Worm (Caenorhabditis elegans) whole organism, young adult: ENCODE results near the gene E04F6.4.

Source experiments
- B0336.3 ChIP-seq: fragments of 200-800 bp; sonication (Bioruptor generic); IDR thresholded peaks from 2 replicates; pipeline ENCODE4 v1.3.6; 2022; ENCODE audit warnings: missing genetic modification characterization, missing compliant biosample characterization
- C06A6.2 ChIP-seq: fragments of 200-800 bp; sonication (Bioruptor generic); conservative IDR thresholded peaks from 2 replicates; pipeline ENCODE4 v1.3.6; 2022; ENCODE audit warnings: missing genetic modification characterization, missing compliant biosample characterization
- F10E7.11 ChIP-seq: sonication (generic microtip); optimal IDR thresholded peaks from 2 replicates; lab custom pipeline; 2017; ENCODE audit warnings: mild to moderate bottlenecking, missing genetic modification characterization, moderate library complexity, missing compliant biosample characterization
- F33H1.4 ChIP-seq: fragments of 200-800 bp; sonication (Bioruptor generic); IDR thresholded peaks from 2 replicates; pipeline ENCODE4 v1.3.6; 2022; ENCODE audit warnings: missing genetic modification reagents, missing genetic modification characterization, missing compliant biosample characterization
- F52B5.7 ChIP-seq: sonication (generic microtip); optimal IDR thresholded peaks from 2 replicates; lab custom pipeline; 2016; ENCODE audit warnings: mild to moderate bottlenecking, missing genetic modification characterization, missing compliant biosample characterization
- F55B11.4 ChIP-seq: sonication (generic microtip); optimal IDR thresholded peaks from 2 replicates; lab custom pipeline; 2016; ENCODE audit warnings: missing compliant biosample characterization, missing genetic modification characterization, borderline replicate concordance; ENCODE audit not compliant: insufficient read depth
- F57C9.4 ChIP-seq: sonication (generic microtip); optimal IDR thresholded peaks from 2 replicates; lab custom pipeline; 2017; ENCODE audit warnings: mild to moderate bottlenecking, missing genetic modification characterization, missing compliant biosample characterization
- K11D2.4 ChIP-seq: fragments of 200-800 bp; sonication (Bioruptor generic); IDR thresholded peaks from 2 replicates; pipeline ENCODE4 v1.3.6; 2022; ENCODE audit warnings: missing genetic modification reagents, missing genetic modification characterization, missing compliant biosample characterization
- T07F8.4 ChIP-seq: sonication (generic microtip); optimal IDR thresholded peaks from 2 replicates; lab custom pipeline; 2016; ENCODE audit warnings: mild to moderate bottlenecking, missing genetic modification characterization, moderate library complexity, missing compliant biosample characterization
- T26A5.8 ChIP-seq: sonication (generic microtip); optimal IDR thresholded peaks from 2 replicates; lab custom pipeline; 2016; ENCODE audit warnings: missing genetic modification characterization, missing compliant biosample characterization
- Y53G8AR.9 ChIP-seq: fragments of 200-800 bp; sonication (Bioruptor generic); conservative IDR thresholded peaks from 2 replicates; pipeline ENCODE4 v1.3.6; 2022; ENCODE audit warnings: missing genetic modification reagents, missing genetic modification characterization, missing compliant biosample characterization
- Y67H2A.10 ChIP-seq: fragments of 200-800 bp; sonication (Bioruptor generic); conservative IDR thresholded peaks from 2 replicates; pipeline ENCODE4 v1.3.6; 2022; ENCODE audit warnings: missing genetic modification reagents, missing genetic modification characterization, missing compliant biosample characterization
- akir-1 ChIP-seq: fragments of 200-800 bp; sonication (Bioruptor generic); optimal IDR thresholded peaks from 2 replicates; lab custom pipeline; 2018; ENCODE audit warnings: mild to moderate bottlenecking, missing genetic modification characterization, moderate library complexity, missing compliant biosample characterization
- aptf-2 ChIP-seq: fragments of 200-800 bp; sonication (Bioruptor generic); conservative IDR thresholded peaks from 2 replicates; pipeline ENCODE4 v1.3.6; 2022; ENCODE audit warnings: missing genetic modification reagents, missing genetic modification characterization, missing compliant biosample characterization
- aptf-3 ChIP-seq: fragments of 200-800 bp; sonication (Bioruptor generic); IDR thresholded peaks from 2 replicates; pipeline ENCODE4 v1.3.6; 2022; ENCODE audit warnings: missing genetic modification characterization, missing compliant biosample characterization
- athp-1 ChIP-seq: sonication (generic microtip); optimal IDR thresholded peaks from 2 replicates; lab custom pipeline; 2017; ENCODE audit warnings: mild to moderate bottlenecking, missing genetic modification characterization, missing compliant biosample characterization
- attf-6 ChIP-seq: fragments of 200-800 bp; sonication (Bioruptor generic); IDR thresholded peaks from 2 replicates; pipeline ENCODE4 v1.3.6; 2022; ENCODE audit warnings: missing genetic modification reagents, missing genetic modification characterization, missing compliant biosample characterization
- bed-2 ChIP-seq: fragments of 200-800 bp; sonication (Bioruptor generic); IDR thresholded peaks from 2 replicates; pipeline ENCODE4 v1.3.6; 2022; ENCODE audit warnings: missing genetic modification reagents, missing genetic modification characterization, missing compliant biosample characterization
- cebp-2 ChIP-seq: fragments of 200-800 bp; sonication (Bioruptor generic); IDR thresholded peaks from 2 replicates; pipeline ENCODE4 v1.3.6; 2022; ENCODE audit warnings: missing genetic modification characterization, missing compliant biosample characterization
- ceh-27 ChIP-seq: fragments of 200-800 bp; sonication (Bioruptor generic); optimal IDR thresholded peaks from 2 replicates; lab custom pipeline; 2018; ENCODE audit warnings: mild to moderate bottlenecking, missing genetic modification characterization, moderate library complexity, missing compliant biosample characterization
- ceh-58 ChIP-seq: fragments of 200-800 bp; sonication (Bioruptor generic); IDR thresholded peaks from 2 replicates; pipeline ENCODE4 v1.3.6; 2022; ENCODE audit warnings: missing genetic modification characterization, missing compliant biosample characterization
- chd-7 ChIP-seq: sonication (generic microtip); optimal IDR thresholded peaks from 2 replicates; lab custom pipeline; 2016; ENCODE audit warnings: mild to moderate bottlenecking, missing genetic modification characterization, moderate library complexity, missing compliant biosample characterization
- die-1 ChIP-seq: sonication (generic microtip); optimal IDR thresholded peaks from 2 replicates; lab custom pipeline; 2016; ENCODE audit warnings: missing genotype, mild to moderate bottlenecking, missing genetic modification characterization, missing compliant biosample characterization
- dpff-1 ChIP-seq: sonication (generic microtip); optimal IDR thresholded peaks from 2 replicates; lab custom pipeline; 2017; ENCODE audit warnings: mild to moderate bottlenecking, missing genetic modification characterization, missing compliant biosample characterization
- efl-1 ChIP-seq: fragments of 150-350 bp; optimal IDR thresholded peaks from 2 replicates; lab custom pipeline; 2014; ENCODE audit warnings: missing biosample characterization, missing genetic modification reagents, missing genetic modification characterization
- egl-44 ChIP-seq: fragments of 200-800 bp; sonication (Bioruptor generic); IDR thresholded peaks from 2 replicates; pipeline ENCODE4 v1.3.6; 2022; ENCODE audit warnings: missing genetic modification reagents, missing genetic modification characterization, missing compliant biosample characterization
- egrh-3 ChIP-seq: fragments of 200-800 bp; sonication (Bioruptor generic); IDR thresholded peaks from 2 replicates; pipeline ENCODE4 v1.3.6; 2022; ENCODE audit warnings: missing genetic modification reagents, missing genetic modification characterization, missing compliant biosample characterization
- him-1 ChIP-seq: sonication (generic microtip); optimal IDR thresholded peaks from 2 replicates; lab custom pipeline; 2016; ENCODE audit warnings: missing genotype, missing genetic modification reagents, missing genetic modification characterization, missing compliant biosample characterization
- hlh-26 ChIP-seq: fragments of 200-800 bp; sonication (Bioruptor generic); conservative IDR thresholded peaks from 2 replicates; pipeline ENCODE4 v1.3.6; 2022; ENCODE audit warnings: missing genetic modification reagents, missing genetic modification characterization, missing compliant biosample characterization
- hmg-20 ChIP-seq: fragments of 200-800 bp; sonication (Bioruptor generic); IDR thresholded peaks from 2 replicates; pipeline ENCODE4 v1.3.6; 2022; ENCODE audit warnings: missing genetic modification reagents, missing genetic modification characterization, missing compliant biosample characterization
- hsf-1 ChIP-seq: fragments of 200-800 bp; sonication (Bioruptor generic); IDR thresholded peaks from 2 replicates; pipeline ENCODE4 v1.3.6; 2022; ENCODE audit warnings: missing genetic modification reagents, missing genetic modification characterization, missing compliant biosample characterization
- let-526 ChIP-seq: fragments of 200-800 bp; sonication (Bioruptor generic); IDR thresholded peaks from 2 replicates; pipeline ENCODE4 v1.3.6; 2022; ENCODE audit warnings: missing genetic modification reagents, missing genetic modification characterization, missing compliant biosample characterization
- lin-26 ChIP-seq: fragments of 200-800 bp; sonication (Bioruptor generic); IDR thresholded peaks from 2 replicates; pipeline ENCODE4 v1.3.6; 2022; ENCODE audit warnings: missing genetic modification reagents, missing genetic modification characterization, missing compliant biosample characterization
- lin-35 ChIP-seq, 3 experiments: fragments of 150-350 bp in 2 of 3; sonication (generic microtip) in 1 of 3; optimal IDR thresholded peaks; 2 replicates each; lab custom pipeline; 2014 to 2018; ENCODE audit warnings: missing biosample characterization in 3 of 3, missing genetic modification characterization in 3 of 3, missing genetic modification reagents in 3 of 3
- lsy-27 ChIP-seq: sonication (generic microtip); optimal IDR thresholded peaks from 2 replicates; lab custom pipeline; 2017; ENCODE audit warnings: missing genetic modification characterization, mild to moderate bottlenecking, missing compliant biosample characterization, antibody characterized with exemption, missing genotype, borderline replicate concordance; ENCODE audit not compliant: insufficient read depth
- mcd-1 ChIP-seq: fragments of 200-800 bp; sonication (Bioruptor generic); IDR thresholded peaks from 2 replicates; pipeline ENCODE4 v1.3.6; 2022; ENCODE audit warnings: missing genetic modification reagents, missing genetic modification characterization, missing compliant biosample characterization
- mel-28 ChIP-seq: sonication (generic microtip); optimal IDR thresholded peaks from 2 replicates; lab custom pipeline; 2016; ENCODE audit warnings: borderline replicate concordance, mild to moderate bottlenecking, missing genetic modification characterization, missing compliant biosample characterization
- mes-4 ChIP-seq: sonication (generic microtip); optimal IDR thresholded peaks from 2 replicates; lab custom pipeline; 2016; ENCODE audit warnings: missing genotype, missing genetic modification characterization, missing compliant biosample characterization
- nhr-27 ChIP-seq: fragments of 200-800 bp; sonication (Bioruptor generic); optimal IDR thresholded peaks from 2 replicates; lab custom pipeline; 2018; ENCODE audit warnings: mild to moderate bottlenecking, missing genetic modification characterization, moderate library complexity, missing compliant biosample characterization
- rec-8 ChIP-seq, 2 experiments: sonication (generic microtip); optimal IDR thresholded peaks; 2 replicates each; lab custom pipeline; 2016; ENCODE audit warnings: mild to moderate bottlenecking in 2 of 2, missing genetic modification characterization in 2 of 2, missing genetic modification reagents in 2 of 2, missing genotype in 2 of 2, missing biosample characterization in 1 of 2, missing compliant biosample characterization in 1 of 2, moderate library complexity in 1 of 2
- tbp1 ChIP-seq: fragments of 200-800 bp; sonication (Bioruptor generic); optimal IDR thresholded peaks from 2 replicates; lab custom pipeline; 2018; ENCODE audit warnings: mild to moderate bottlenecking, missing genetic modification characterization, missing compliant biosample characterization
- unc-62 ChIP-seq: fragments of 150-350 bp; optimal IDR thresholded peaks from 2 replicates; lab custom pipeline; 2014; ENCODE audit warnings: missing biosample characterization, missing genetic modification reagents, missing genetic modification characterization
- xnd-1 ChIP-seq: sonication (generic microtip); optimal IDR thresholded peaks from 2 replicates; lab custom pipeline; 2016; ENCODE audit warnings: missing genotype, missing genetic modification reagents, missing genetic modification characterization, missing compliant biosample characterization
- zim-3 ChIP-seq: sonication (generic microtip); optimal IDR thresholded peaks from 2 replicates; lab custom pipeline; 2017; ENCODE audit warnings: mild to moderate bottlenecking, missing genetic modification characterization, moderate library complexity, missing compliant biosample characterization
- ztf-28 ChIP-seq: fragments of 200-800 bp; sonication (Bioruptor generic); IDR thresholded peaks from 2 replicates; pipeline ENCODE4 v1.3.6; 2022; ENCODE audit warnings: missing genetic modification reagents, missing genetic modification characterization, missing compliant biosample characterization
- ztf-3 ChIP-seq: fragments of 200-800 bp; sonication (Bioruptor generic); optimal IDR thresholded peaks from 2 replicates; lab custom pipeline; 2018; ENCODE audit warnings: mild to moderate bottlenecking, missing genetic modification characterization, missing compliant biosample characterization

Gene E04F6.4

DNA sequence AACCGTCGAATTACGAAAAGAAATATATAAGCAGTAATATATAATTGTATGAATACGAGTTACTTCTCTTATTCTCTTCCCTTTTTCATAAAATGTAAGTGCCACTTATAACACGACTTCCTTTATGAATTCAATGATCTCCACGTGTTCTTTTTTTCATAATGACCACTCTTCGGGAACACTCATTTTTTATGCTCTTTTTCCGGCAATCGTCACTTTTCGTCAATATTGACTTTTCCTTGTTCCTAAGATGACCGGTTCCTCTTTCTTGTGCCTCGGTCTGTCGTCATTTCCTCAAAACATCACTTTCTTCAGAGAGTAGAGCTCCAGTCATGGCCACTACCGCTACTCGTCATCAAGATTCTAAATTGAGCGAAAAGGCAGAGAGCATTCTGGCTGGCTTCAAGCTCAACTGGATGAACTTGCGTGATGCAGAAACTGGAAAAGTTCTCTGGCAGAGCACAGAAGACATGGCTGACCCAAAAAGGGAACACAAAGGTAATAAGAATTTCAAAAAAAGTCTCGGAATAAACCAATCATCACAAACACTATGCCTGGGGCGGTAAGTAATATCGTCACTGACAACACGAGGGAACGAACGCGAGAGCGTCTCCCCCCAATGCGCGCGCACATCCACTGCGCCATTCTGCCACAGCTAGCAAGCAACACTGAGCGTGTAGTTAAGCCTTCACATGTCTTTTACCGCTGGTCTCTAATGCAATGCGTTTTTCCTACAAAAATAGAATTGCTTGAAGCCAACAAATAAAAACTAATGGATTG, 5.5 kb upstream of the E04F6.4 start, which contains the start of gene pdl-1 (continued):
- TF ChIP-seq aptf-2 (GFP tag; lab: Robert Waterston, UW) = peak; percentile 65
- peak; percentile 58; the same call in 1 of the 2 replicates for TF ChIP-seq Y53G8AR.9 (GFP tag; lab: Robert Waterston, UW)
- peak; percentile 47; the same call in 1 of the 2 replicates for TF ChIP-seq F33H1.4 (GFP tag; lab: Robert Waterston, UW)
- no peak; the same call in 1 of the 2 replicates for TF ChIP-seq B0336.3 (GFP tag; lab: Robert Waterston, UW)
- peak; percentile 79 for TF ChIP-seq T26A5.8 (tag; lab: Kevin White, UChicago)
- TF ChIP-seq nhr-27 (tag; lab: Kevin White, UChicago) = peak; percentile 84
- TF ChIP-seq hlh-26 (GFP tag; lab: Robert Waterston, UW) = 0 out of 2 replicates have a peak, but pooled peaks have one; percentile 61
- TF ChIP-seq cebp-2 (GFP tag; lab: Robert Waterston, UW) = peak; percentile 95
- 0 out of 2 replicates have a peak, but pooled peaks have one; percentile 43 for TF ChIP-seq C06A6.2 (GFP tag; lab: Robert Waterston, UW)
- peak; percentile 50; the same call in 1 of the 2 replicates for TF ChIP-seq hsf-1 (GFP tag; lab: Robert Waterston, UW)
- peak; percentile 83 for TF ChIP-seq ceh-27 (GFP tag; lab: Kevin White, UChicago)
- peak; percentile 65 for TF ChIP-seq F57C9.4 (tag; lab: Kevin White, UChicago)
- peak; percentile 57 for TF ChIP-seq egrh-3 (GFP tag; lab: Robert Waterston, UW)
- TF ChIP-seq hmg-20 (GFP tag; lab: Robert Waterston, UW) = peak; percentile 77
- peak; percentile 13 for TF ChIP-seq dpff-1 (tag; lab: Kevin White, UChicago)
- TF ChIP-seq T07F8.4 (tag; lab: Kevin White, UChicago) = peak; percentile 86
- TF ChIP-seq mcd-1 (GFP tag; lab: Robert Waterston, UW) = peak; percentile 66
- TF ChIP-seq zim-3 (tag; lab: Kevin White, UChicago) = peak; percentile 86
- peak; percentile 91 for TF ChIP-seq mes-4 (tag; lab: Kevin White, UChicago)
- no peak for TF ChIP-seq bed-2 (GFP tag; lab: Robert Waterston, UW)
- peak; percentile 57 for TF ChIP-seq mel-28 (tag; lab: Kevin White, UChicago)
- TF ChIP-seq efl-1 (GFP tag; lab: Kevin White, UChicago) = no peak
- peak; percentile 86 for TF ChIP-seq chd-7 (tag; lab: Kevin White, UChicago)
- peak; percentile 65 for TF ChIP-seq F10E7.11 (tag; lab: Kevin White, UChicago)
- no peak; the same call in none of the 2 replicates for TF ChIP-seq attf-6 (GFP tag; lab: Robert Waterston, UW)
- no peak for TF ChIP-seq F55B11.4 (tag; lab: Kevin White, UChicago)
- TF ChIP-seq egl-44 (GFP tag; lab: Robert Waterston, UW) = peak; percentile 94
- peak; percentile 94 for TF ChIP-seq F52B5.7 (tag; lab: Kevin White, UChicago)
- TF ChIP-seq ztf-28 = peak; percentile 64; the same call in 1 of the 2 replicates
- peak; percentile 96 for TF ChIP-seq lin-26 (GFP tag; lab: Robert Waterston, UW)
- peak; percentile 71; the same call in 1 of the 2 replicates for TF ChIP-seq K11D2.4 (GFP tag; lab: Robert Waterston, UW)
- peak; percentile 84 to 97 for TF ChIP-seq rec-8 (tag; optimal IDR thresholded peaks at IDR 0.05; lab: Kevin White, UChicago)
- TF ChIP-seq tbp1 (GFP tag; lab: Kevin White, UChicago) = peak; percentile 96
- 0 out of 2 replicates have a peak, but pooled peaks have one; percentile 71 for TF ChIP-seq aptf-3 (GFP tag; lab: Robert Waterston, UW)
- no peak for TF ChIP-seq Y67H2A.10 (GFP tag; lab: Robert Waterston, UW)
- peak; percentile 39; the same call in 1 of the 2 replicates for TF ChIP-seq let-526 (GFP tag; lab: Robert Waterston, UW)
- peak; percentile 97 for TF ChIP-seq him-1 (tag; lab: Kevin White, UChicago)
- TF ChIP-seq athp-1 (tag; lab: Kevin White, UChicago) = peak; percentile 84
- TF ChIP-seq akir-1 (GFP tag; lab: Kevin White, UChicago) = peak; percentile 73
- no peak for TF ChIP-seq xnd-1 (tag; lab: Kevin White, UChicago)
- TF ChIP-seq ztf-3 (GFP tag; lab: Kevin White, UChicago) = peak; percentile 51
- TF ChIP-seq unc-62 (GFP tag; lab: Kevin White, UChicago) = no peak
- peak; percentile 96 for TF ChIP-seq die-1 (tag; lab: Kevin White, UChicago)
- TF ChIP-seq lin-35 (GFP tag; optimal IDR thresholded peaks at IDR 0.05; lab: Kevin White, UChicago) = peak in 1 of 3 experiments; percentile 66
- TF ChIP-seq ceh-58 = no peak
- TF ChIP-seq lsy-27 = peak; percentile 52
